Fruit fly (Drosophila melanogaster): ENCODE measurements around the gene CG5347.

Gene CG5347

DNA sequence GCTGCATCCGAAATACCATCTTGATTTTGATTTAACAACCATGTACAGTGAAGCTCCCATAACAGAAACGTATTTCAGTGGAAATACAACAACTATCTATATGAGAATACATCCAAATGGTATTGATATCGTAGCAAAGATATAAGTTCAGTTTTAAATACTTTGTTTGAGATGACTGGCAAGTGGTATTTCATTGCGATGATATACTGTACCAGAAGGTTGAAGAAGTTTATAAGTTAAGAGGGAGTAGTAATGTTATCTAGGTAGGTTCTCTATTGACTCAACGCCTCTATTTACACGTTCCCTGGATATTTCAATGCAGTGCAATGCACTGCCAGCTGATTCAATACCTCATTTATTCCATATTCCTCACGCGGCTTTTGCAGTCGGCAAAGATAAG lies 29.1 kb downstream of the CG5347 start (continued):
- no peak for TF ChIP-seq repo (GFP tag; optimal IDR thresholded peaks at IDR 0.05)
- TF ChIP-seq ewg (GFP tag; optimal IDR thresholded peaks at IDR 0.05): peak; percentile 10
- no peak for TF ChIP-seq HLH4C (GFP tag; IDR thresholded peaks at IDR 0.05; ENCODE audit: partially characterized antibody)
- TF ChIP-seq NK7.1 (GFP tag; optimal IDR thresholded peaks at IDR 0.05): no peak
- TF ChIP-seq chm (GFP tag; IDR thresholded peaks at IDR 0.05): no peak
- no peak for TF ChIP-seq mld (GFP tag; IDR thresholded peaks at IDR 0.05; ENCODE audit: partially characterized antibody)
- TF ChIP-seq usp (GFP tag; optimal IDR thresholded peaks at IDR 0.05): no peak
- no peak for TF ChIP-seq CG1792 (GFP tag; optimal IDR thresholded peaks at IDR 0.05)
- no peak for TF ChIP-seq chif (GFP tag; optimal IDR thresholded peaks at IDR 0.05)
- no peak for TF ChIP-seq zfh1 (GFP tag; IDR thresholded peaks at IDR 0.05)
- no peak for TF ChIP-seq CG10959 (GFP tag; IDR thresholded peaks at IDR 0.05)
- TF ChIP-seq CG6254 (GFP tag; optimal IDR thresholded peaks at IDR 0.05): peak; percentile 13
- TF ChIP-seq Camta (GFP tag; optimal IDR thresholded peaks at IDR 0.05): peak; percentile 8
- TF ChIP-seq phol (tag; optimal IDR thresholded peaks at IDR 0.05): peak; percentile 13
- peak; percentile 60 for TF ChIP-seq Med (GFP tag)
- TF ChIP-seq dati (GFP tag; IDR thresholded peaks at IDR 0.05): no peak
- 0 out of 2 replicates have a peak, but pooled peaks have one; percentile 9 for TF ChIP-seq CG6689 (GFP tag; IDR thresholded peaks at IDR 0.05)
- TF ChIP-seq Atf3 (GFP tag; optimal IDR thresholded peaks at IDR 0.05): no peak
- TF ChIP-seq B-H1 (GFP tag; IDR thresholded peaks at IDR 0.05): no peak
- TF ChIP-seq disco-r (GFP tag; optimal IDR thresholded peaks at IDR 0.05): no peak
- TF ChIP-seq cg (GFP tag; optimal IDR thresholded peaks at IDR 0.05): no peak
- TF ChIP-seq tx (GFP tag; optimal IDR thresholded peaks at IDR 0.05): no peak
- no peak for TF ChIP-seq CG34422 (GFP tag; IDR thresholded peaks at IDR 0.05)
- TF ChIP-seq CG11504 (tag; optimal IDR thresholded peaks at IDR 0.05): peak; percentile 32
- TF ChIP-seq Mes4 (GFP tag; optimal IDR thresholded peaks at IDR 0.05): no peak
- TF ChIP-seq Meics (GFP tag; optimal IDR thresholded peaks at IDR 0.05): no peak
- peak; percentile 48 for TF ChIP-seq CG1603 (tag; optimal IDR thresholded peaks at IDR 0.05)
- TF ChIP-seq CG13123 (GFP tag; optimal IDR thresholded peaks at IDR 0.05): no peak
- TF ChIP-seq nau (GFP tag; optimal IDR thresholded peaks at IDR 0.05): no peak
- no peak for TF ChIP-seq unc-4 (GFP tag; IDR thresholded peaks at IDR 0.05; ENCODE audit: partially characterized antibody)
- TF ChIP-seq gsb (GFP tag; IDR thresholded peaks at IDR 0.05): no peak
- no peak for TF ChIP-seq Abd-B (GFP tag; optimal IDR thresholded peaks at IDR 0.05)
- TF ChIP-seq CG14667 (GFP tag; IDR thresholded peaks at IDR 0.05): 0 out of 2 replicates have a peak, but pooled peaks have one; percentile 32
- TF ChIP-seq bbx (GFP tag; IDR thresholded peaks at IDR 0.05; ENCODE audit: partially characterized antibody): no peak
- TF ChIP-seq CG14710 (tag; optimal IDR thresholded peaks at IDR 0.05): peak; percentile 7
- TF ChIP-seq CG4282 (GFP tag; optimal IDR thresholded peaks at IDR 0.05): no peak
- TF ChIP-seq CG18764 (GFP tag; optimal IDR thresholded peaks at IDR 0.05): no peak
- no peak for TF ChIP-seq Tbp (GFP tag; optimal IDR thresholded peaks at IDR 0.05)
- TF ChIP-seq sr (GFP tag; IDR thresholded peaks at IDR 0.05): no peak
- TF ChIP-seq CG4617 (GFP tag; optimal IDR thresholded peaks at IDR 0.05; ENCODE audit: borderline replicate concordance): no peak
- peak; percentile 26; the same call in 1 of the 2 replicates for TF ChIP-seq Ptx1 (GFP tag; IDR thresholded peaks at IDR 0.05)
- no peak for TF ChIP-seq CG11695 (GFP tag; IDR thresholded peaks at IDR 0.05)
- TF ChIP-seq fd96Cb (tag; optimal IDR thresholded peaks at IDR 0.05): peak; percentile 13
- no peak for TF ChIP-seq Sox102F (GFP tag; optimal IDR thresholded peaks at IDR 0.05)
- peak; percentile 32 for TF ChIP-seq CG18262 (tag; optimal IDR thresholded peaks at IDR 0.05)
- TF ChIP-seq Ravus (GFP tag; IDR thresholded peaks at IDR 0.05): no peak
- no peak for TF ChIP-seq CG4820 (GFP tag; optimal IDR thresholded peaks at IDR 0.05)
- no peak for TF ChIP-seq MBD-R2 (GFP tag; IDR thresholded peaks at IDR 0.05)
- TF ChIP-seq CG31388 (GFP tag; optimal IDR thresholded peaks at IDR 0.05): no peak
- no peak for TF ChIP-seq CG5180 (GFP tag; optimal IDR thresholded peaks at IDR 0.05)
- TF ChIP-seq CG13424 (tag; optimal IDR thresholded peaks at IDR 0.05): no peak
- no peak for TF ChIP-seq CG17802 (tag; optimal IDR thresholded peaks at IDR 0.05)
